Worm (Caenorhabditis elegans) whole organism, young adult: ENCODE results near the gene grl-27.

Experiments
- B0019.2 ChIP-seq: fragments of 200-800 bp; sonication (Bioruptor generic); conservative IDR thresholded peaks from 2 replicates; pipeline ENCODE4 v1.3.6; 2022; ENCODE audit warnings: missing genetic modification reagents, missing genetic modification characterization, missing compliant biosample characterization
- F49E8.2 ChIP-seq: sonication (generic microtip); optimal IDR thresholded peaks from 3 replicates; lab custom pipeline; 2017; ENCODE audit warnings: missing genetic modification characterization, mild to moderate bottlenecking, missing compliant biosample characterization, antibody characterized with exemption, moderate library complexity; ENCODE audit not compliant: insufficient read depth
- aptf-2 ChIP-seq: fragments of 200-800 bp; sonication (Bioruptor generic); conservative IDR thresholded peaks from 2 replicates; pipeline ENCODE4 v1.3.6; 2022; ENCODE audit warnings: missing genetic modification reagents, missing genetic modification characterization, missing compliant biosample characterization
- gei-17 ChIP-seq: fragments of 200-800 bp; sonication (Bioruptor generic); optimal IDR thresholded peaks from 2 replicates; lab custom pipeline; 2018; ENCODE audit warnings: mild to moderate bottlenecking, missing genetic modification characterization, missing compliant biosample characterization
- nhr-27 ChIP-seq: fragments of 200-800 bp; sonication (Bioruptor generic); optimal IDR thresholded peaks from 2 replicates; lab custom pipeline; 2018; ENCODE audit warnings: mild to moderate bottlenecking, missing genetic modification characterization, moderate library complexity, missing compliant biosample characterization
- pha-4 ChIP-seq: fragments of 150-350 bp; sonication (generic microtip); optimal IDR thresholded peaks from 2 replicates; lab custom pipeline; 2014; ENCODE audit warnings: missing biosample characterization, missing genetic modification reagents, missing genetic modification characterization
- snpc-4 ChIP-seq, 5 experiments: fragments of 150-350 bp in 1 of 5; sonication (generic microtip) in 4 of 5; optimal IDR thresholded peaks; 2 replicates each; lab custom pipeline; 2014 to 2018; ENCODE audit warnings: missing genetic modification characterization in 5 of 5, missing biosample characterization in 3 of 5, antibody characterized with exemption in 2 of 5, mild to moderate bottlenecking in 2 of 5, missing compliant biosample characterization in 2 of 5, missing genotype in 2 of 5, moderate library complexity in 2 of 5, missing genetic modification reagents in 1 of 5

- TF ChIP-seq pha-4 (tag; lab: Kevin White, UChicago): no peak
- TF ChIP-seq snpc-4 (GFP tag; optimal IDR thresholded peaks at IDR 0.05; lab: Kevin White, UChicago): no peak
- no peak for TF ChIP-seq snpc-4 (tag; optimal IDR thresholded peaks at IDR 0.05; lab: Kevin White, UChicago)
- TF ChIP-seq aptf-2: no peak
- no peak for TF ChIP-seq F49E8.2 (tag; lab: Kevin White, UChicago)
- TF ChIP-seq nhr-27: no peak
- no peak for TF ChIP-seq gei-17 (GFP tag; lab: Kevin White, UChicago)
- TF ChIP-seq B0019.2 (GFP tag; lab: Robert Waterston, UW): no peak
Measured at ce11 chrV:3546517-3546916, 29.1 kb downstream of the grl-27 start, which contains the start of gene srbc-68.
